Fruit fly (Drosophila melanogaster): ENCODE results near the gene inaF-A.

inaF-A gene

DNA sequence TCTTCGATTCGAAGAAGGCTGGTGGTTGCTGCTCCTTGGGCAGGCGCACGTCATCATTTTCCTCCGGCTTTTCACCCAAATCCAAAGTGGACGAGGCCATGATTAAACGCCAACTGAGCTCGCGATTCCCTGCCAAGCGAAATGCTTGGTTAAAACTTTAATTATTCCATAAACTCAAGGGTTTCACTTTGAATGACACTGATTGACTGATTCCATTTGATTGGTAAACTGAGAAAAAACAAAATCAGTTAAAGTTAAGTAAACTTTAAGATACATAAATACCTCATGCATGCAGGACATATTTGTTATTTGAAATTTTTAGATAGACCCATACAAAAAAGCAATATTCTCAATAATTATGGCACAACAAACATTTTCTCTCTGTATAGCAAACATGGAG is at the start of gene inaF-A:
Gene inaF-A (minus strand): TSS at position 101 of the 400 bp plus-strand sequence.
- TF ChIP-seq CG6765 (GFP tag; optimal IDR thresholded peaks at IDR 0.05) (no peak), Dip3 (GFP tag; optimal IDR thresholded peaks at IDR 0.05) (no peak), zfh1 (GFP tag; IDR thresholded peaks at IDR 0.05) (no peak), ERR (GFP tag; optimal IDR thresholded peaks at IDR 0.05) (no peak), Dref (GFP tag; IDR thresholded peaks at IDR 0.05) (no peak), ttk (GFP tag; IDR thresholded peaks at IDR 0.05) (no peak), HmgZ (tag; optimal IDR thresholded peaks at IDR 0.05) (no peak), amos (GFP tag; IDR thresholded peaks at IDR 0.05; ENCODE audit: partially characterized antibody) (no peak), CG31388 (GFP tag; optimal IDR thresholded peaks at IDR 0.05) (no peak), mirr (GFP tag; optimal IDR thresholded peaks at IDR 0.05) (no peak), pita (GFP tag; optimal IDR thresholded peaks at IDR 0.05) (no peak), bcd (GFP tag; optimal IDR thresholded peaks at IDR 0.05) (no peak), ind (GFP tag; optimal IDR thresholded peaks at IDR 0.05) (no peak), jigr1 (GFP tag; IDR thresholded peaks at IDR 0.05) (no peak)

- no peak for TF ChIP-seq Adf1 (GFP tag; IDR thresholded peaks at IDR 0.05)
- no peak for TF ChIP-seq CG6272 (GFP tag; IDR thresholded peaks at IDR 0.05)
- no peak for TF ChIP-seq CG10462 (GFP tag; optimal IDR thresholded peaks at IDR 0.05)
- no peak for TF ChIP-seq CG17361 (GFP tag; IDR thresholded peaks at IDR 0.05)
- TF ChIP-seq Ets65A (GFP tag) = peak; percentile 61
- TF ChIP-seq HLHmδ (GFP tag; optimal IDR thresholded peaks at IDR 0.05) = no peak
- no peak for TF ChIP-seq gem (tag; optimal IDR thresholded peaks at IDR 0.05)
- TF ChIP-seq D (optimal IDR thresholded peaks at IDR 0.05) = no peak
- TF ChIP-seq D (GFP tag; optimal IDR thresholded peaks at IDR 0.05) = no peak
These were observed 45.1 kb upstream of the inaF-A start, which contains the start of gene dy for dm6 chrX:11778734-11779220. Gene dy, minus strand, starts transcription at chrX:11778784.

DNA sequence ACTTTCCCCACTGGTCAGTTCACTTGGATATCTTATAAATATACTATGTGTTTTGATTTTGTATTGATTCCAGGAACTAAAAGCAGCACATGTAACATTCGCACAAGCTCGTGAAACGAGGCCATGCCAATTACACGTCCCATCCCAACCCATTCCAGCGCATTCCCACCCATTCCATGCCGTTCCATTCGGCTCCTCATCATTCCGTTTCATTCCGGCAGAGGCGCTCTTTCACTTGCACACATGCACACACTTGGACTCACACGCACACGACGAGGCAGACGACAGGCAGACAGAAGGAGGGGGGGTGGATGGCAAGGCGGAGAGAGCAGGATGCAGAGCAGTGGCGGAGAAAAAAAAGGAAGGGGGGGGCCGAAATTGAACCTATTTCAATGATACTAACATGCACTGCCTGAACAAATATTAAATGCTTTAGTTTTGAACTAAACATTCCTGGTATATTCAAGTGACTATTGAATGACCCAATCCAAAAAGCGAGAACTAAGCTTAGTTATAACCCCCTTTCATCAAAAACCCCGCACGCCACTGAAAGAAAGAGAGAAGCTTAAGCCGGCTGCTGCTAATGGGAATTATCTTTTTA is 42.4 kb upstream of the inaF-A start:
- TF ChIP-seq Doc2 (GFP tag; IDR thresholded peaks at IDR 0.05) (no peak), knrl (GFP tag; IDR thresholded peaks at IDR 0.05; ENCODE audit: partially characterized antibody) (no peak), D19A (tag; optimal IDR thresholded peaks at IDR 0.05) (peak; percentile 55), CG5245 (GFP tag; optimal IDR thresholded peaks at IDR 0.05) (peak; percentile 38), CG8924 (tag; optimal IDR thresholded peaks at IDR 0.05) (peak; percentile 46), MESR4 (GFP tag; optimal IDR thresholded peaks at IDR 0.05) (no peak), insv (GFP tag; optimal IDR thresholded peaks at IDR 0.05) (no peak), Fer3 (tag; optimal IDR thresholded peaks at IDR 0.05) (peak; percentile 15), hkb (optimal IDR thresholded peaks at IDR 0.05) (no peak), hkb (GFP tag; IDR thresholded peaks at IDR 0.05) (0 out of 2 replicates have a peak, but pooled peaks have one; percentile 18), Myb (GFP tag; optimal IDR thresholded peaks at IDR 0.05) (peak; percentile 21), corto (GFP tag; optimal IDR thresholded peaks at IDR 0.05) (peak; percentile 38), Mrtf (GFP tag; IDR thresholded peaks at IDR 0.05) (peak; percentile 50; the same call in 1 of the 3 replicates), btn (GFP tag; optimal IDR thresholded peaks at IDR 0.05) (peak; percentile 17), sob (GFP tag; IDR thresholded peaks at IDR 0.05) (peak; percentile 45; the same call in 1 of the 2 replicates), Ets65A (GFP tag) (peak; percentile 57), sd (tag; optimal IDR thresholded peaks at IDR 0.05) (no peak), Camta (GFP tag; optimal IDR thresholded peaks at IDR 0.05) (peak; percentile 15), Hmr (GFP tag; optimal IDR thresholded peaks at IDR 0.05) (peak; percentile 4), CG14710 (tag; optimal IDR thresholded peaks at IDR 0.05) (peak; percentile 70), repo (GFP tag; optimal IDR thresholded peaks at IDR 0.05) (peak; percentile 15), oc (tag; optimal IDR thresholded peaks at IDR 0.05) (peak; percentile 49), CG14441 (GFP tag; IDR thresholded peaks at IDR 0.05) (0 out of 2 replicates have a peak, but pooled peaks have one; percentile 17), gsb-n (tag; optimal IDR thresholded peaks at IDR 0.05) (peak; percentile 41), NC2α (GFP tag; optimal IDR thresholded peaks at IDR 0.05) (peak; percentile 16), az2 (GFP tag; optimal IDR thresholded peaks at IDR 0.05) (peak; percentile 53), dmrt99B (tag; optimal IDR thresholded peaks at IDR 0.05) (peak; percentile 55)

Measured in whole organism, embryonic.